Worm (Caenorhabditis elegans) whole organism, L4 larva: Measurements from ENCODE around the gene F52E4.5.

Source experiments
- F26F4.8 ChIP-seq: fragments of 200-800 bp; sonication (Bioruptor generic); conservative IDR thresholded peaks from 2 replicates; pipeline ENCODE4 v1.3.6; 2022; ENCODE audit warnings: missing genetic modification characterization, missing compliant biosample characterization
- ceh-44 ChIP-seq: fragments of 200-800 bp; sonication (Bioruptor generic); IDR thresholded peaks from 2 replicates; pipeline ENCODE4 v1.3.6; 2022; ENCODE audit warnings: missing genetic modification reagents, missing genetic modification characterization, missing compliant biosample characterization
- daf-16 ChIP-seq, 3 experiments: sonication (generic microtip); optimal IDR thresholded peaks; 2 replicates each; lab custom pipeline; 2016 to 2017; ENCODE audit warnings: missing genetic modification characterization in 3 of 3, missing genetic modification reagents in 3 of 3, mild to moderate bottlenecking in 2 of 3, missing compliant biosample characterization in 2 of 3, missing biosample characterization in 1 of 3, moderate library complexity in 1 of 3
- hif-1 ChIP-seq, 2 experiments: sonication (generic microtip); optimal IDR thresholded peaks; 2 replicates each; lab custom pipeline; 2016 to 2017; ENCODE audit warnings: missing compliant biosample characterization in 2 of 2, missing genetic modification characterization in 2 of 2, missing genetic modification reagents in 2 of 2, missing genotype in 2 of 2, mild to moderate bottlenecking in 1 of 2
- lin-13 ChIP-seq: fragments of 150-350 bp; optimal IDR thresholded peaks from 2 replicates; lab custom pipeline; 2014; ENCODE audit warnings: missing biosample characterization, missing genetic modification reagents, missing genetic modification characterization
- lin-39 ChIP-seq: fragments of 150-350 bp; optimal IDR thresholded peaks from 2 replicates; lab custom pipeline; 2014; ENCODE audit warnings: missing biosample characterization, missing genetic modification reagents, missing genetic modification characterization
- mep-1 ChIP-seq: fragments of 150-350 bp; sonication (generic microtip); optimal IDR thresholded peaks from 3 replicates; lab custom pipeline; 2014; ENCODE audit warnings: missing biosample characterization, missing genetic modification characterization
- nhr-11 ChIP-seq: fragments of 150-350 bp; optimal IDR thresholded peaks from 2 replicates; lab custom pipeline; 2014; ENCODE audit warnings: missing biosample characterization, missing genetic modification characterization
- nhr-77 ChIP-seq: fragments of 150-350 bp; optimal IDR thresholded peaks from 2 replicates; lab custom pipeline; 2014; ENCODE audit warnings: missing biosample characterization, missing genetic modification characterization

DNA sequence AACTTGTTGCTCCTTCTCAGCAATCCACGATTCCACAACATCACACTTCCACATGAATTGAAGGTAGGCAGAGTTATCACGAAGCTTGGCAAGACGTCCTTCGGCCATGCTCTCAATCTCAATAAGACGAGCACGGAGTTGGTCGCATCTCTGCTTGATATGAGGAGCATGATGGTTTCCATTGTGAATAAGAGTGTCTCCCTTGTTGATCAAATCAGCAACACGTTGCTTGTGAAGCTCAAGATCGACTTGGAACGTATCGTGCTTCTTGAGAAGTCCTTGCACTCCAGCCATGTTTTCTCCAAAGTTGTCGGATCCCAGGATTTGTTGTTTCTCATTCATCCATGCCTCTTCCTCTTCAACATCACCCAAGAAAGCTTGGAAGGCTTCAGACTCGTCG, 32.5 kb upstream of the F52E4.5 start:
- TF ChIP-seq mep-1 (tag; lab: Kevin White, UChicago), result no peak
- TF ChIP-seq nhr-11 (tag; lab: Kevin White, UChicago), result no peak
- no peak for TF ChIP-seq lin-13 (GFP tag; lab: Kevin White, UChicago)
- TF ChIP-seq lin-39 (tag; lab: Kevin White, UChicago), result no peak
- no peak for TF ChIP-seq ceh-44 (GFP tag; lab: Robert Waterston, UW)
- TF ChIP-seq daf-16 (GFP tag; optimal IDR thresholded peaks at IDR 0.05; lab: Kevin White, UChicago), result no peak
- no peak for TF ChIP-seq daf-16 (tag; optimal IDR thresholded peaks at IDR 0.05; lab: Kevin White, UChicago)
- no peak for TF ChIP-seq F26F4.8 (GFP tag; lab: Robert Waterston, UW)
- TF ChIP-seq hif-1 (tag; optimal IDR thresholded peaks at IDR 0.05; lab: Kevin White, UChicago), result no peak
- no peak for TF ChIP-seq nhr-77 (tag; lab: Kevin White, UChicago)
